Fruit fly (Drosophila melanogaster) whole organism, adult: ENCODE measurements around the gene CG6972.
A peak's percentile ranks its signal among the peaks of the same experiment; 100 is the strongest.

Source experiments
- CG11617 ChIP-seq: fragments of 200-800 bp; sonication (Bioruptor generic); optimal IDR thresholded peaks from 2 replicates; lab custom pipeline; 2017; ENCODE audit warnings: mild to moderate bottlenecking, missing biosample characterization, missing genetic modification reagents, missing genetic modification characterization
- CG12768 ChIP-seq: fragments of 200-800 bp; sonication (Bioruptor generic); optimal IDR thresholded peaks from 2 replicates; lab custom pipeline; 2017; ENCODE audit warnings: missing biosample characterization, missing genetic modification characterization, mild to moderate bottlenecking, moderate library complexity, missing genetic modification reagents
- CG14711 ChIP-seq: fragments of 200-800 bp; sonication (Bioruptor generic); optimal IDR thresholded peaks from 2 replicates; lab custom pipeline; 2018; ENCODE audit warnings: missing biosample characterization, mild to moderate bottlenecking, missing genetic modification characterization, moderate library complexity
- CG1620 ChIP-seq: fragments of 200-800 bp; sonication (Bioruptor generic); optimal IDR thresholded peaks from 2 replicates; lab custom pipeline; 2016; ENCODE audit warnings: missing biosample characterization, missing genetic modification characterization
- CG33017 ChIP-seq: fragments of 200-800 bp; sonication (Bioruptor generic); optimal IDR thresholded peaks from 2 replicates; lab custom pipeline; 2018; ENCODE audit warnings: missing biosample characterization, mild to moderate bottlenecking, missing genetic modification characterization, moderate library complexity
- CG5204 ChIP-seq: fragments of 200-800 bp; sonication (Bioruptor generic); optimal IDR thresholded peaks from 2 replicates; lab custom pipeline; 2016; ENCODE audit warnings: missing biosample characterization, missing genetic modification characterization
- CG7045 ChIP-seq: fragments of 200-800 bp; sonication (Bioruptor generic); optimal IDR thresholded peaks from 2 replicates; lab custom pipeline; 2017; ENCODE audit warnings: missing biosample characterization, mild to moderate bottlenecking, missing genetic modification characterization
- CG7101 ChIP-seq: fragments of 200-800 bp; sonication (Bioruptor generic); optimal IDR thresholded peaks from 2 replicates; lab custom pipeline; 2018; ENCODE audit warnings: missing biosample characterization, mild to moderate bottlenecking, missing genetic modification characterization, moderate library complexity
- Clk ChIP-seq: fragments of 200-800 bp; sonication (Bioruptor generic); optimal IDR thresholded peaks from 2 replicates; lab custom pipeline; 2017; ENCODE audit warnings: missing biosample characterization, missing genetic modification characterization
- Crg-1 ChIP-seq: fragments of 200-800 bp; sonication (Bioruptor generic); optimal IDR thresholded peaks from 2 replicates; lab custom pipeline; 2016; ENCODE audit warnings: missing biosample characterization, missing genetic modification characterization
- Hr96 ChIP-seq: fragments of 200-800 bp; sonication (Bioruptor generic); optimal IDR thresholded peaks from 2 replicates; lab custom pipeline; 2016; ENCODE audit warnings: missing biosample characterization, missing genetic modification characterization
- Mnt ChIP-seq: fragments of 200-800 bp; sonication (Bioruptor generic); optimal IDR thresholded peaks from 2 replicates; lab custom pipeline; 2016; ENCODE audit warnings: missing biosample characterization, mild to moderate bottlenecking, missing genetic modification characterization
- bab1 ChIP-seq: fragments of 200-800 bp; sonication (Bioruptor generic); optimal IDR thresholded peaks from 3 replicates; lab custom pipeline; 2019; ENCODE audit warnings: missing biosample characterization, mild to moderate bottlenecking, missing genetic modification characterization, moderate library complexity
- cic ChIP-seq: fragments of 200-800 bp; sonication (Bioruptor generic); optimal IDR thresholded peaks from 2 replicates; lab custom pipeline; 2017; ENCODE audit warnings: missing biosample characterization, mild to moderate bottlenecking, missing genetic modification characterization, moderate library complexity
- cnc ChIP-seq, 2 experiments: fragments of >200 bp; optimal IDR thresholded peaks; 2 replicates each; lab custom pipeline; 2017
- kay ChIP-seq: fragments of 200-800 bp; sonication (Bioruptor generic); peaks from one replicate; lab custom pipeline; 2016; ENCODE audit warnings: missing biosample characterization, missing genetic modification characterization, borderline replicate concordance
- ovo ChIP-seq: fragments of 200-800 bp; sonication (Bioruptor generic); optimal IDR thresholded peaks from 2 replicates; lab custom pipeline; 2016; ENCODE audit warnings: missing biosample characterization, missing genetic modification characterization
- pad ChIP-seq: fragments of 200-800 bp; sonication (Bioruptor generic); optimal IDR thresholded peaks from 3 replicates; lab custom pipeline; 2017; ENCODE audit warnings: missing biosample characterization, missing genetic modification characterization, mild to moderate bottlenecking, moderate library complexity, missing genetic modification reagents
- tj ChIP-seq: fragments of 200-800 bp; sonication (Bioruptor generic); optimal IDR thresholded peaks from 3 replicates; lab custom pipeline; 2017; ENCODE audit warnings: missing biosample characterization, mild to moderate bottlenecking, missing genetic modification characterization, moderate library complexity
- toe ChIP-seq: fragments of 200-800 bp; sonication (Bioruptor generic); optimal IDR thresholded peaks from 2 replicates; lab custom pipeline; 2016; ENCODE audit warnings: missing biosample characterization, missing genetic modification characterization

CG6972 gene

DNA sequence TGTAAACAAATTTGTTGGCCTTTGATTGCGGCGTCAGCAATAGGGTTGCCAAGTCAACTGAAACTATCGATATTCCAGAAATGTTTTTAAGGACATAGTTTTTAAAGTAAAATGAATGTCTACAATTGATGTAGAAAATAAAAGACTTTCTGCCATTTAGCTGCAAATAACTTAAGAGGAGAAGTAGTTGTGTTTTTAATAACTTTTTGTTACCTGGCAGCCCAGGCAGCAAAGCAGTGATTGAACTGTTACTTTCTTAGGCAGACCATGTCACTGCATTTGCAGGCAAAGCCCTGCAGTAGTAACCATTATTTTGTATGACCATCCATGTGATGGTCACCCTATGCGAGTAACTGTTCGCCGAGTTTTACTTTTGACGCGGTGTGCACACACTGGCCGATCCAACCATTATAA, 48.7 kb downstream of the CG6972 start, which contains the start of the genes rumi, CG7029 and Usp12-46:
TSS of gene rumi (minus strand) at position 64 of the 414 bp plus-strand sequence.
TSS of gene CG7029 (plus strand) at position 368 of the 414 bp plus-strand sequence.
TSS of gene Usp12-46 (plus strand) at position 368 of the 414 bp plus-strand sequence.
- TF ChIP-seq kay (GFP tag; lab: Kevin White, UChicago), result no peak
- no peak for TF ChIP-seq cnc (optimal IDR thresholded peaks at IDR 0.05; lab: Kevin White, UChicago)
- TF ChIP-seq pad (GFP tag; lab: Kevin White, UChicago), result peak; percentile 59
- TF ChIP-seq CG5204, result no peak
- peak; percentile 83 for TF ChIP-seq CG11617
- TF ChIP-seq tj, result peak; percentile 89
- TF ChIP-seq Crg-1, result peak; percentile 69
- peak; percentile 82 for TF ChIP-seq CG12768 (GFP tag; lab: Kevin White, UChicago)
- peak; percentile 44 for TF ChIP-seq cic (GFP tag; lab: Kevin White, UChicago)
- TF ChIP-seq bab1 (GFP tag; lab: Kevin White, UChicago), result peak; percentile 90
- TF ChIP-seq Hr96 (GFP tag; lab: Kevin White, UChicago), result peak; percentile 92
- TF ChIP-seq CG14711 (tag; lab: Kevin White, UChicago), result peak; percentile 98
- peak; percentile 80 for TF ChIP-seq CG7045
- peak; percentile 76 for TF ChIP-seq Mnt (GFP tag; lab: Kevin White, UChicago)
- peak; percentile 78 for TF ChIP-seq Clk (GFP tag; lab: Kevin White, UChicago)
- peak; percentile 85 for TF ChIP-seq CG7101 (tag; lab: Kevin White, UChicago)
- TF ChIP-seq CG1620, result peak; percentile 89
- peak; percentile 83 for TF ChIP-seq CG33017 (tag; lab: Kevin White, UChicago)
- TF ChIP-seq toe (GFP tag; lab: Kevin White, UChicago), result no peak
- TF ChIP-seq ovo, result peak; percentile 79

DNA sequence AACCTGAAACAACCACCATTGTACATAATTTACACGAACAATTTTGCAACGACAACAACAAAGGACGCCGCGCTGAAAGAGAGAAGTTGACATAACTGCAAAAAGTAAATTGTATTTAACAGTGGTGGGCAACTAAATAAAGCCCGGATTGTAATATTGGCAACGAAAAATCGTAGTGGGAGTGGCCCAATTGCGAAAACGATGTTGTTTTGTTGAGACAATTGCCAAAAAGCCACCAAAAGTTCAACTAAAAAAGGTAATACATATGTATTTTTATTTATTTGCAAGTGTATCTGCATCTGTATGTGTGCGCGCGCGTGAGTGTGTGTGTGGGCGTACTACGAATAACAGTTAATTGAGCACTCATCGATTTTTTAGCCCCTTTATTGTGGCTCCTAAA, 49.3 kb downstream of the CG6972 start:
- no peak for TF ChIP-seq bab1 (GFP tag; lab: Kevin White, UChicago)
- no peak for TF ChIP-seq Mnt (GFP tag; lab: Kevin White, UChicago)
- TF ChIP-seq CG12768 (GFP tag; lab: Kevin White, UChicago), result no peak
- TF ChIP-seq CG11617, result no peak
- TF ChIP-seq Crg-1, result no peak
- no peak for TF ChIP-seq Clk (GFP tag; lab: Kevin White, UChicago)
- TF ChIP-seq cnc (optimal IDR thresholded peaks at IDR 0.05; lab: Kevin White, UChicago), result no peak
- TF ChIP-seq CG33017 (tag; lab: Kevin White, UChicago), result no peak
- TF ChIP-seq CG14711 (tag; lab: Kevin White, UChicago), result no peak
- TF ChIP-seq CG5204, result no peak
- TF ChIP-seq CG7101 (tag; lab: Kevin White, UChicago), result no peak
- TF ChIP-seq CG1620, result no peak
- no peak for TF ChIP-seq cic (GFP tag; lab: Kevin White, UChicago)
- no peak for TF ChIP-seq pad (GFP tag; lab: Kevin White, UChicago)
- no peak for TF ChIP-seq kay (GFP tag; lab: Kevin White, UChicago)
- TF ChIP-seq CG7045, result no peak
- TF ChIP-seq toe (GFP tag; lab: Kevin White, UChicago), result no peak

DNA sequence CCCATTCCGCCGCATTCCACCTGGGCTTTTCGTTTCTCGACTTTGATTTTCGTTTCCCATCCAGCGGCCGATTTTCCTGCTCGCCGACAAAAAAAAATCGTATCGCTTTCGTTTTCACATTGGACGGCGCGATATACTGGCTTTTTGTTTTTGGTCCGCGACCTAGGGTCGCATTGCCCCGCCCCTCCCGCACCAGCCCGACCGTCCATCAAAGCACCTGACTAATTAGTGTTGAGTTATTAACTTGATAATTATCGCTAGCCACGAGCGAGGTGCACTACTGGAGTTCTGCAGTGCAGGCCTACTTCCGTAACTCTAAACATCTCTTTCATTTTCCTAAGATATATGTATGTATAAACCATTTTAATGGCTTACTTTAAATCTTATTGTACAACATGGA, 49.9 kb downstream of the CG6972 start:
- TF ChIP-seq kay (GFP tag; lab: Kevin White, UChicago) (no peak), CG7045 (no peak), cnc (optimal IDR thresholded peaks at IDR 0.05; lab: Kevin White, UChicago) (no peak), tj (no peak), CG7101 (tag; lab: Kevin White, UChicago) (no peak), Clk (GFP tag; lab: Kevin White, UChicago) (no peak), CG12768 (GFP tag; lab: Kevin White, UChicago) (no peak), Crg-1 (no peak), ovo (no peak), CG14711 (tag; lab: Kevin White, UChicago) (no peak)

DNA sequence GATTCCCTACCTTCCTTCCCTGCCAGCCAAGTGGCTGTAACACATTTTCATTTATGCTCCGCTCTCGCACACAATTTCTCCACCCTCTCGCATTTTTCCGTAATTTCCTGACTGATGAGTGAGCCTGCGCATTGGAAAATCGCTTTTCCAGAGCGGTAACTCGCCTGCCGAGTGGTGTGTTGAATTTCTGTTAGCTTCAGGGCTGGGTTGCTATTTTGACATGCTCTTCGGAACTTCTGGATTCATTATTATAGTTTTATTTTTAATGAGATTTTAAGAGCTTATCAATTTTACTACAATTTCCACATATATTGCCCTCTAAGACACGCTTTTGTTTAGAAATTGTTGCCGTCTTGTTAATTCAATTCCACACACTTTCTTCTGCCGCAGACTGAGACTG, 51.1 kb downstream of the CG6972 start:
- TF ChIP-seq tj (no peak), ovo (no peak), CG7045 (no peak), CG7101 (tag; lab: Kevin White, UChicago) (no peak), CG11617 (no peak), Hr96 (GFP tag; lab: Kevin White, UChicago) (no peak), pad (GFP tag; lab: Kevin White, UChicago) (no peak), bab1 (GFP tag; lab: Kevin White, UChicago) (no peak), kay (GFP tag; lab: Kevin White, UChicago) (no peak)

DNA sequence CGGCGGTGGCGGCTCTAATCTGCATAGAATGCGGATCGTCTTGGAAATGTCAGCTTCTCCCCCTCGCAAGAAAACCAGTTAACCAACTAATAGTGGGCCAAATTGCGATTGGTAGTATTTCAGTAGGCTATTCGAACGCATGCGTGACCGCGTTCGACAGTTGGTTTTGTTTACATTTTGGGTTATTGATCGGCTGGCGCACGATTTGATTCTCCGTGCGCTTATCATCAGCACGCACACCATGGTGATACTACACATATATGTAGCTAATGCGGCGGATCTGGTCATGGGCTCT, 51.7 kb downstream of the CG6972 start:
- TF ChIP-seq toe (GFP tag; lab: Kevin White, UChicago), result no peak
- peak; percentile 67 for TF ChIP-seq cic (GFP tag; lab: Kevin White, UChicago)
